Worm (Caenorhabditis elegans) whole organism, midembryonic: ENCODE results near the gene nsph-1.1.

Experiments used
- T22C8.4 ChIP-seq: fragments of 200-800 bp; sonication (Bioruptor generic); IDR thresholded peaks from 2 replicates; pipeline ENCODE4 v1.3.6; 2022; ENCODE audit warnings: missing genetic modification characterization, missing compliant biosample characterization
- cog-1 ChIP-seq: sonication (generic microtip); optimal IDR thresholded peaks from 2 replicates; lab custom pipeline; 2016; ENCODE audit warnings: missing genetic modification characterization, missing compliant biosample characterization
- flt-1 ChIP-seq: fragments of 200-800 bp; sonication (Bioruptor generic); IDR thresholded peaks from 2 replicates; pipeline ENCODE4 v1.3.6; 2022; ENCODE audit warnings: missing genetic modification characterization, missing compliant biosample characterization
- klf-2 ChIP-seq: fragments of 200-800 bp; sonication (Bioruptor generic); conservative IDR thresholded peaks from 2 replicates; pipeline ENCODE4 v1.3.6; 2022; ENCODE audit warnings: missing genetic modification reagents, missing genetic modification characterization, missing compliant biosample characterization
- med-1 ChIP-seq: sonication (generic microtip); optimal IDR thresholded peaks from 2 replicates; lab custom pipeline; 2017; ENCODE audit warnings: missing genetic modification characterization, mild to moderate bottlenecking, missing compliant biosample characterization, antibody characterized with exemption, missing genetic modification reagents; ENCODE audit not compliant: insufficient read depth
- ref-1 ChIP-seq: fragments of 200-800 bp; sonication (Bioruptor generic); conservative IDR thresholded peaks from 2 replicates; pipeline ENCODE4 v1.3.6; 2022; ENCODE audit warnings: missing genetic modification reagents, missing genetic modification characterization, missing compliant biosample characterization
- tab-1 ChIP-seq: fragments of 200-800 bp; sonication (Bioruptor generic); IDR thresholded peaks from 2 replicates; pipeline ENCODE4 v1.3.6; 2022; ENCODE audit warnings: missing genetic modification characterization, missing compliant biosample characterization
- ztf-23 ChIP-seq: fragments of 200-800 bp; sonication (Bioruptor generic); IDR thresholded peaks from 2 replicates; pipeline ENCODE4 v1.3.6; 2022; ENCODE audit warnings: missing genetic modification reagents, missing genetic modification characterization, missing compliant biosample characterization
- ztf-29 ChIP-seq: fragments of 200-800 bp; sonication (Bioruptor generic); IDR thresholded peaks from 2 replicates; pipeline ENCODE4 v1.3.6; 2022; ENCODE audit warnings: missing genetic modification reagents, missing genetic modification characterization, missing compliant biosample characterization

nsph-1.1 gene

ce11 chrII:8799725-8800124 is 33.1 kb downstream of the nsph-1.1 start:
- TF ChIP-seq klf-2 (GFP tag; lab: Robert Waterston, UW), result no peak
- TF ChIP-seq ztf-23 (GFP tag; lab: Robert Waterston, UW), result no peak
- TF ChIP-seq med-1, result no peak
- TF ChIP-seq flt-1 (GFP tag; lab: Robert Waterston, UW), result no peak
- TF ChIP-seq ref-1 (GFP tag; lab: Robert Waterston, UW), result no peak
- no peak for TF ChIP-seq tab-1 (GFP tag; lab: Robert Waterston, UW)
- TF ChIP-seq T22C8.4 (GFP tag; lab: Robert Waterston, UW), result no peak
- no peak for TF ChIP-seq ztf-29 (GFP tag; lab: Robert Waterston, UW)
- no peak for TF ChIP-seq cog-1 (tag; lab: Kevin White, UChicago)

ce11 chrII:8800830-8801229 is 34.3 kb downstream of the nsph-1.1 start, which contains the start of gene appg-2:
Gene appg-2, plus strand, starts transcription at chrII:8801130.
- no peak for TF ChIP-seq cog-1 (tag; lab: Kevin White, UChicago)
- TF ChIP-seq klf-2 (GFP tag; lab: Robert Waterston, UW), result no peak
- TF ChIP-seq ref-1 (GFP tag; lab: Robert Waterston, UW), result no peak
- no peak for TF ChIP-seq flt-1 (GFP tag; lab: Robert Waterston, UW)
- TF ChIP-seq ztf-23 (GFP tag; lab: Robert Waterston, UW), result no peak
- no peak for TF ChIP-seq med-1
- no peak for TF ChIP-seq ztf-29 (GFP tag; lab: Robert Waterston, UW)
- no peak for TF ChIP-seq tab-1 (GFP tag; lab: Robert Waterston, UW)
- TF ChIP-seq T22C8.4 (GFP tag; lab: Robert Waterston, UW), result no peak

ce11 chrII:8806921-8807320 is 40.3 kb downstream of the nsph-1.1 start, which contains the start of gene pho-13:
Gene pho-13, minus strand, starts transcription at chrII:8807021.
- TF ChIP-seq ztf-29 (GFP tag; lab: Robert Waterston, UW), result no peak
- TF ChIP-seq ztf-23 (GFP tag; lab: Robert Waterston, UW), result no peak
- no peak for TF ChIP-seq ref-1 (GFP tag; lab: Robert Waterston, UW)
- TF ChIP-seq T22C8.4 (GFP tag; lab: Robert Waterston, UW), result no peak
- TF ChIP-seq tab-1 (GFP tag; lab: Robert Waterston, UW), result no peak
- TF ChIP-seq med-1, result no peak
- no peak for TF ChIP-seq flt-1 (GFP tag; lab: Robert Waterston, UW)
- TF ChIP-seq cog-1 (tag; lab: Kevin White, UChicago), result no peak
- TF ChIP-seq klf-2 (GFP tag; lab: Robert Waterston, UW), result no peak

- TF ChIP-seq tab-1 (GFP tag; lab: Robert Waterston, UW) (no peak), T22C8.4 (GFP tag; lab: Robert Waterston, UW) (no peak), cog-1 (tag; lab: Kevin White, UChicago) (no peak), ref-1 (GFP tag; lab: Robert Waterston, UW) (no peak), klf-2 (GFP tag; lab: Robert Waterston, UW) (no peak), flt-1 (GFP tag; lab: Robert Waterston, UW) (no peak), ztf-29 (GFP tag; lab: Robert Waterston, UW) (no peak), ztf-23 (GFP tag; lab: Robert Waterston, UW) (no peak), med-1 (no peak)
These were observed 41.9 kb downstream of the nsph-1.1 start, which contains the start of gene F07H5.10 for ce11 chrII:8808482-8808881. Gene F07H5.10, minus strand, starts transcription at chrII:8808582.

ce11 chrII:8810679-8811413 is 44.3 kb downstream of the nsph-1.1 start, which contains the start of the genes F46C5.9 and rer-1:
Gene F46C5.9, minus strand, starts transcription at chrII:8810729.
Gene rer-1, plus strand, starts transcription at chrII:8811370.
- no peak for TF ChIP-seq ztf-23 (GFP tag; lab: Robert Waterston, UW)
- TF ChIP-seq tab-1 (GFP tag; lab: Robert Waterston, UW), result no peak
- TF ChIP-seq ztf-29 (GFP tag; lab: Robert Waterston, UW), result no peak
- no peak for TF ChIP-seq cog-1 (tag; lab: Kevin White, UChicago)
- TF ChIP-seq T22C8.4 (GFP tag; lab: Robert Waterston, UW), result no peak
- no peak for TF ChIP-seq klf-2 (GFP tag; lab: Robert Waterston, UW)

ce11 chrII:8811825-8812224 is 45.2 kb downstream of the nsph-1.1 start:
- TF ChIP-seq med-1, result no peak
- TF ChIP-seq ref-1 (GFP tag; lab: Robert Waterston, UW), result no peak
- TF ChIP-seq T22C8.4 (GFP tag; lab: Robert Waterston, UW), result no peak
- no peak for TF ChIP-seq tab-1 (GFP tag; lab: Robert Waterston, UW)
- no peak for TF ChIP-seq flt-1 (GFP tag; lab: Robert Waterston, UW)
- no peak for TF ChIP-seq ztf-23 (GFP tag; lab: Robert Waterston, UW)
- TF ChIP-seq cog-1 (tag; lab: Kevin White, UChicago), result no peak
- no peak for TF ChIP-seq klf-2 (GFP tag; lab: Robert Waterston, UW)

ce11 chrII:8812346-8812745 is 45.8 kb downstream of the nsph-1.1 start:
- no peak for TF ChIP-seq T22C8.4 (GFP tag; lab: Robert Waterston, UW)
- TF ChIP-seq med-1, result no peak
- TF ChIP-seq ref-1 (GFP tag; lab: Robert Waterston, UW), result no peak
- TF ChIP-seq flt-1 (GFP tag; lab: Robert Waterston, UW), result no peak
- no peak for TF ChIP-seq cog-1 (tag; lab: Kevin White, UChicago)
- TF ChIP-seq ztf-29 (GFP tag; lab: Robert Waterston, UW), result no peak
- TF ChIP-seq tab-1 (GFP tag; lab: Robert Waterston, UW), result no peak
- TF ChIP-seq klf-2 (GFP tag; lab: Robert Waterston, UW), result no peak
- no peak for TF ChIP-seq ztf-23 (GFP tag; lab: Robert Waterston, UW)

- TF ChIP-seq ref-1 (GFP tag; lab: Robert Waterston, UW) (no peak), flt-1 (GFP tag; lab: Robert Waterston, UW) (no peak), klf-2 (GFP tag; lab: Robert Waterston, UW) (no peak), ztf-23 (GFP tag; lab: Robert Waterston, UW) (no peak), cog-1 (tag; lab: Kevin White, UChicago) (no peak), T22C8.4 (GFP tag; lab: Robert Waterston, UW) (no peak), med-1 (no peak), tab-1 (GFP tag; lab: Robert Waterston, UW) (no peak), ztf-29 (GFP tag; lab: Robert Waterston, UW) (no peak)
These were observed 47.1 kb downstream of the nsph-1.1 start for ce11 chrII:8813659-8814058.
